Fruit fly (Drosophila melanogaster) whole organism: Measurements from ENCODE around the gene Dic1.

Experiments
- CG8478 ChIP-seq: fragments of >200 bp; optimal IDR thresholded peaks from 2 replicates; lab custom pipeline; 2018; ENCODE audit warnings: inconsistent platforms
- Dll ChIP-seq: fragments of >200 bp; optimal IDR thresholded peaks from 2 replicates; lab custom pipeline; 2017
- EcR ChIP-seq, 2 experiments: fragments of >200 bp; optimal IDR thresholded peaks; 2 replicates each; lab custom pipeline; 2017; ENCODE audit warnings: missing biosample characterization in 2 of 2, missing genetic modification characterization in 2 of 2, missing genetic modification reagents in 2 of 2
- pan ChIP-seq: fragments of >200 bp; optimal IDR thresholded peaks from 2 replicates; lab custom pipeline; 2017
- psq ChIP-seq: fragments of >200 bp; optimal IDR thresholded peaks from 2 replicates; lab custom pipeline; 2017
- usp ChIP-seq: fragments of >200 bp; optimal IDR thresholded peaks from 2 replicates; lab custom pipeline; 2017; ENCODE audit warnings: missing biosample characterization, missing genetic modification characterization, mixed read lengths

The Dic1 gene

dm6 chr3R:13388160-13388870 is 23.6 kb downstream of the Dic1 start, which contains the start of gene CG9799:
CG9799 (minus strand) TSS chr3R:13388709.
- no peak for TF ChIP-seq Dll (lab: Kevin White, UChicago)
- no peak for TF ChIP-seq psq

dm6 chr3R:13390490-13390889 is 25.8 kb downstream of the Dic1 start:
- TF ChIP-seq CG8478 (lab: Kevin White, UChicago) = no peak
- TF ChIP-seq EcR (GFP tag; optimal IDR thresholded peaks at IDR 0.05; lab: Kevin White, UChicago) = no peak
- no peak for TF ChIP-seq pan (lab: Kevin White, UChicago)
- TF ChIP-seq psq = no peak
- TF ChIP-seq Dll (lab: Kevin White, UChicago) = no peak

dm6 chr3R:13393009-13393408 is 28.3 kb downstream of the Dic1 start:
- TF ChIP-seq CG8478 (lab: Kevin White, UChicago) = no peak
- no peak for TF ChIP-seq pan (lab: Kevin White, UChicago)
- no peak for TF ChIP-seq psq
- TF ChIP-seq EcR (GFP tag; optimal IDR thresholded peaks at IDR 0.05; lab: Kevin White, UChicago) = no peak
- TF ChIP-seq Dll (lab: Kevin White, UChicago) = no peak
- no peak for TF ChIP-seq usp (GFP tag; lab: Kevin White, UChicago)

- TF ChIP-seq psq = no peak
- TF ChIP-seq usp (GFP tag; lab: Kevin White, UChicago) = no peak
- TF ChIP-seq Dll (lab: Kevin White, UChicago) = no peak
- TF ChIP-seq pan (lab: Kevin White, UChicago) = no peak
- no peak for TF ChIP-seq CG8478 (lab: Kevin White, UChicago)
- no peak for TF ChIP-seq EcR (GFP tag; optimal IDR thresholded peaks at IDR 0.05; lab: Kevin White, UChicago)
Observed at dm6 chr3R:13395133-13395532, 30.4 kb downstream of the Dic1 start, which contains the start of gene CCHa2. CCHa2 (minus strand) TSS chr3R:13395197.

dm6 chr3R:13397040-13397439 is 32.3 kb downstream of the Dic1 start, which contains the start of gene CG14374:
CG14374 (minus strand) TSS chr3R:13397140.
- no peak for TF ChIP-seq pan (lab: Kevin White, UChicago)
- no peak for TF ChIP-seq psq
- TF ChIP-seq EcR (GFP tag; optimal IDR thresholded peaks at IDR 0.05; lab: Kevin White, UChicago) = no peak
- TF ChIP-seq usp (GFP tag; lab: Kevin White, UChicago) = no peak
- no peak for TF ChIP-seq Dll (lab: Kevin White, UChicago)
- no peak for TF ChIP-seq CG8478 (lab: Kevin White, UChicago)

dm6 chr3R:13397535-13397934 is 32.8 kb downstream of the Dic1 start, which contains the start of gene CG14377:
CG14377 (plus strand) TSS chr3R:13397835.
- TF ChIP-seq EcR (GFP tag; optimal IDR thresholded peaks at IDR 0.05; lab: Kevin White, UChicago) = no peak
- TF ChIP-seq psq = no peak
- no peak for TF ChIP-seq usp (GFP tag; lab: Kevin White, UChicago)
- TF ChIP-seq CG8478 (lab: Kevin White, UChicago) = no peak
- no peak for TF ChIP-seq Dll (lab: Kevin White, UChicago)
- TF ChIP-seq pan (lab: Kevin White, UChicago) = no peak

dm6 chr3R:13400902-13401721 is 36.4 kb downstream of the Dic1 start:
- TF ChIP-seq usp (GFP tag; lab: Kevin White, UChicago) (no peak), Dll (lab: Kevin White, UChicago) (no peak), psq (no peak), EcR (GFP tag; optimal IDR thresholded peaks at IDR 0.05; lab: Kevin White, UChicago) (peak in 1 of 2 experiments; percentile 75), pan (lab: Kevin White, UChicago) (no peak)

- no peak for TF ChIP-seq Dll (lab: Kevin White, UChicago)
- no peak for TF ChIP-seq usp (GFP tag; lab: Kevin White, UChicago)
Observed at dm6 chr3R:13401722-13402296, 37.1 kb downstream of the Dic1 start, which contains the start of gene GILT1. GILT1 (minus strand) TSS chr3R:13401862.

dm6 chr3R:13403032-13403459 is 38.3 kb downstream of the Dic1 start, which contains the start of gene Dpm3:
Dpm3 (minus strand) TSS chr3R:13403051.
- no peak for TF ChIP-seq pan (lab: Kevin White, UChicago)

- TF ChIP-seq Dll (lab: Kevin White, UChicago) = no peak
- no peak for TF ChIP-seq CG8478 (lab: Kevin White, UChicago)
- no peak for TF ChIP-seq EcR (GFP tag; optimal IDR thresholded peaks at IDR 0.05; lab: Kevin White, UChicago)
Observed at dm6 chr3R:13404841-13405441, 40.2 kb downstream of the Dic1 start, which contains the start of gene yellow-e3. yellow-e3 (minus strand) TSS chr3R:13404870.

- TF ChIP-seq EcR (GFP tag; optimal IDR thresholded peaks at IDR 0.05; lab: Kevin White, UChicago) = no peak
- no peak for TF ChIP-seq psq
- no peak for TF ChIP-seq Dll (lab: Kevin White, UChicago)
- TF ChIP-seq pan (lab: Kevin White, UChicago) = no peak
- TF ChIP-seq usp (GFP tag; lab: Kevin White, UChicago) = no peak
Observed at dm6 chr3R:13406898-13407297, 42.2 kb downstream of the Dic1 start, which contains the start of gene yellow-e2. yellow-e2 (minus strand) TSS chr3R:13406998.
